Worm (Caenorhabditis elegans) whole organism, L3 larva: ENCODE measurements around the gene Y37E11AM.3.

ENCODE experiments used
- ceh-16 ChIP-seq: sonication (generic microtip); optimal IDR thresholded peaks from 2 replicates; lab custom pipeline; 2017; ENCODE audit warnings: missing biosample characterization, missing genetic modification characterization
- ceh-28 ChIP-seq: fragments of 150-350 bp; optimal IDR thresholded peaks from 2 replicates; lab custom pipeline; 2014; ENCODE audit warnings: missing biosample characterization, missing genetic modification reagents, missing genetic modification characterization
- egl-5 ChIP-seq: fragments of 150-350 bp; optimal IDR thresholded peaks from 2 replicates; lab custom pipeline; 2017; ENCODE audit warnings: missing biosample characterization, missing genetic modification reagents, missing genetic modification characterization, inconsistent platforms
- lin-39 ChIP-seq: fragments of 150-350 bp; optimal IDR thresholded peaks from 2 replicates; lab custom pipeline; 2018; ENCODE audit warnings: missing biosample characterization, missing genetic modification reagents, missing genetic modification characterization
- nfya-1 ChIP-seq: sonication (generic microtip); optimal IDR thresholded peaks from 2 replicates; lab custom pipeline; 2017; ENCODE audit warnings: missing genetic modification characterization, mild to moderate bottlenecking, missing compliant biosample characterization, antibody characterized with exemption, moderate library complexity; ENCODE audit not compliant: insufficient read depth
- nhr-12 ChIP-seq: fragments of 150-350 bp; optimal IDR thresholded peaks from 2 replicates; lab custom pipeline; 2014; ENCODE audit warnings: missing biosample characterization, missing genetic modification characterization
- pha-4 ChIP-seq: fragments of 150-350 bp; optimal IDR thresholded peaks from 2 replicates; lab custom pipeline; 2014; ENCODE audit warnings: missing biosample characterization, missing genetic modification reagents, missing genetic modification characterization
- snpc-4 ChIP-seq: fragments of 150-350 bp; optimal IDR thresholded peaks from 2 replicates; lab custom pipeline; 2014; ENCODE audit warnings: missing biosample characterization, missing genetic modification characterization
- unc-39 ChIP-seq: sonication (generic microtip); optimal IDR thresholded peaks from 4 replicates; lab custom pipeline; 2017; ENCODE audit warnings: missing biosample characterization, missing genetic modification characterization

ce11 chrIV:3710737-3711136 lies 8.2 kb downstream of the Y37E11AM.3 start:
- no peak for TF ChIP-seq egl-5
- TF ChIP-seq lin-39 (tag; lab: Kevin White, UChicago): no peak
- TF ChIP-seq nhr-12 (tag; lab: Kevin White, UChicago): no peak
- no peak for TF ChIP-seq nfya-1
- TF ChIP-seq ceh-28: no peak
- no peak for TF ChIP-seq snpc-4 (tag; lab: Kevin White, UChicago)
- TF ChIP-seq unc-39 (tag; lab: Kevin White, UChicago): no peak
- TF ChIP-seq pha-4 (tag; lab: Kevin White, UChicago): no peak
- TF ChIP-seq ceh-16 (tag; lab: Kevin White, UChicago): no peak
